Worm (Caenorhabditis elegans) whole organism, mixed stage, embryonic: Measurements from ENCODE around the gene pfd-2.

ENCODE experiments used
- M03D4.4 ChIP-seq: sonication (generic microtip); optimal IDR thresholded peaks from 2 replicates; lab custom pipeline; 2017; ENCODE audit warnings: mild to moderate bottlenecking, missing genetic modification characterization, missing compliant biosample characterization
- bed-3 ChIP-seq: fragments of 200-800 bp; sonication (Bioruptor generic); optimal IDR thresholded peaks from 3 replicates; lab custom pipeline; 2018; ENCODE audit warnings: mild to moderate bottlenecking, missing genetic modification characterization, moderate library complexity, missing compliant biosample characterization
- blmp-1 ChIP-seq: fragments of 150-350 bp; optimal IDR thresholded peaks from 2 replicates; lab custom pipeline; 2014; ENCODE audit warnings: missing biosample characterization, missing genetic modification characterization
- ceh-39 ChIP-seq: fragments of 150-350 bp; optimal IDR thresholded peaks from 2 replicates; lab custom pipeline; 2014; ENCODE audit warnings: missing biosample characterization, missing genetic modification characterization
- ceh-43 ChIP-seq: fragments of 200-800 bp; sonication (Bioruptor generic); optimal IDR thresholded peaks from 2 replicates; lab custom pipeline; 2018; ENCODE audit warnings: mild to moderate bottlenecking, missing genetic modification characterization, moderate library complexity, missing compliant biosample characterization
- ceh-83 ChIP-seq: fragments of 200-800 bp; sonication (Bioruptor generic); optimal IDR thresholded peaks from 2 replicates; lab custom pipeline; 2018; ENCODE audit warnings: mild to moderate bottlenecking, missing genetic modification characterization, missing compliant biosample characterization
- ces-1 ChIP-seq: fragments of 150-350 bp; optimal IDR thresholded peaks from 2 replicates; lab custom pipeline; 2014; ENCODE audit warnings: missing biosample characterization, missing genetic modification reagents, missing genetic modification characterization
- cnd-1 ChIP-seq: fragments of 200-800 bp; sonication (Bioruptor generic); optimal IDR thresholded peaks from 2 replicates; lab custom pipeline; 2018; ENCODE audit warnings: mild to moderate bottlenecking, missing genetic modification characterization, missing compliant biosample characterization
- elt-1 ChIP-seq: sonication (generic microtip); optimal IDR thresholded peaks from 2 replicates; lab custom pipeline; 2017; ENCODE audit warnings: missing genetic modification characterization, mild to moderate bottlenecking, missing compliant biosample characterization, antibody characterized with exemption, moderate library complexity, borderline replicate concordance; ENCODE audit not compliant: insufficient read depth
- elt-3 ChIP-seq: fragments of 150-350 bp; optimal IDR thresholded peaks from 2 replicates; lab custom pipeline; 2014; ENCODE audit warnings: missing biosample characterization, missing genetic modification characterization
- flh-1 ChIP-seq: fragments of 200-800 bp; sonication (Bioruptor generic); optimal IDR thresholded peaks from 2 replicates; lab custom pipeline; 2018; ENCODE audit warnings: mild to moderate bottlenecking, missing genetic modification characterization, moderate library complexity, missing compliant biosample characterization
- hlh-1 ChIP-seq: fragments of 150-350 bp; optimal IDR thresholded peaks from 2 replicates; lab custom pipeline; 2014; ENCODE audit warnings: missing biosample characterization, missing genetic modification reagents, missing genetic modification characterization
- lin-13 ChIP-seq: fragments of 150-350 bp; optimal IDR thresholded peaks from 2 replicates; lab custom pipeline; 2014; ENCODE audit warnings: missing biosample characterization, missing genetic modification characterization
- lin-32 ChIP-seq: fragments of 200-800 bp; sonication (Bioruptor generic); optimal IDR thresholded peaks from 2 replicates; lab custom pipeline; 2018; ENCODE audit warnings: mild to moderate bottlenecking, missing genetic modification characterization, missing compliant biosample characterization
- lsy-2 ChIP-seq: fragments of 150-350 bp; optimal IDR thresholded peaks from 2 replicates; lab custom pipeline; 2014; ENCODE audit warnings: missing biosample characterization, missing genetic modification characterization
- mab-5 ChIP-seq: fragments of 150-350 bp; optimal IDR thresholded peaks from 2 replicates; lab custom pipeline; 2014; ENCODE audit warnings: missing biosample characterization, missing genetic modification characterization
- mep-1 ChIP-seq: fragments of 150-350 bp; optimal IDR thresholded peaks from 2 replicates; lab custom pipeline; 2017; ENCODE audit warnings: missing biosample characterization, missing genetic modification reagents, missing genetic modification characterization, inconsistent platforms
- mls-2 ChIP-seq: sonication (generic microtip); optimal IDR thresholded peaks from 2 replicates; lab custom pipeline; 2016; ENCODE audit warnings: mild to moderate bottlenecking, missing genetic modification characterization, moderate library complexity, missing compliant biosample characterization
- nhr-12 ChIP-seq: fragments of 150-350 bp; optimal IDR thresholded peaks from 2 replicates; lab custom pipeline; 2014; ENCODE audit warnings: missing biosample characterization, missing genetic modification characterization
- nhr-2 ChIP-seq: fragments of 150-350 bp; optimal IDR thresholded peaks from 2 replicates; lab custom pipeline; 2014; ENCODE audit warnings: missing biosample characterization, missing genetic modification characterization
- nhr-237 ChIP-seq: fragments of 150-350 bp; optimal IDR thresholded peaks from 2 replicates; lab custom pipeline; 2014; ENCODE audit warnings: missing biosample characterization, missing genetic modification characterization
- nhr-28 ChIP-seq: fragments of 150-350 bp; optimal IDR thresholded peaks from 2 replicates; lab custom pipeline; 2014; ENCODE audit warnings: missing biosample characterization, missing genetic modification characterization
- nhr-76 ChIP-seq: sonication (generic microtip); optimal IDR thresholded peaks from 2 replicates; lab custom pipeline; 2017; ENCODE audit warnings: missing biosample characterization, missing genetic modification characterization
- pha-4 ChIP-seq: fragments of 150-350 bp; optimal IDR thresholded peaks from 2 replicates; lab custom pipeline; 2018; ENCODE audit warnings: missing biosample characterization, missing genetic modification reagents, missing genetic modification characterization
- sem-2 ChIP-seq: fragments of 200-800 bp; sonication (Bioruptor generic); optimal IDR thresholded peaks from 2 replicates; lab custom pipeline; 2018; ENCODE audit warnings: mild to moderate bottlenecking, missing genetic modification characterization, missing compliant biosample characterization
- snpc-4 ChIP-seq: fragments of 150-350 bp; optimal IDR thresholded peaks from 2 replicates; lab custom pipeline; 2014; ENCODE audit warnings: missing biosample characterization, missing genetic modification characterization
- sptf-1 ChIP-seq: sonication (generic microtip); optimal IDR thresholded peaks from 2 replicates; lab custom pipeline; 2017; ENCODE audit warnings: mild to moderate bottlenecking, missing genetic modification characterization, moderate library complexity, missing compliant biosample characterization
- unc-120 ChIP-seq: sonication (generic microtip); optimal IDR thresholded peaks from 2 replicates; lab custom pipeline; 2017; ENCODE audit warnings: missing genetic modification characterization, missing compliant biosample characterization; ENCODE audit not compliant: poor library complexity, severe bottlenecking
- unc-39 ChIP-seq: fragments of 150-350 bp; optimal IDR thresholded peaks from 2 replicates; lab custom pipeline; 2014; ENCODE audit warnings: missing biosample characterization, missing genetic modification characterization
- unc-62 ChIP-seq: fragments of 150-350 bp; optimal IDR thresholded peaks from 2 replicates; lab custom pipeline; 2014; ENCODE audit warnings: missing biosample characterization, missing genetic modification reagents, missing genetic modification characterization
- zip-8 ChIP-seq: fragments of 150-350 bp; optimal IDR thresholded peaks from 2 replicates; lab custom pipeline; 2014; ENCODE audit warnings: missing biosample characterization, missing genetic modification characterization
- ztf-11 ChIP-seq: fragments of 150-350 bp; optimal IDR thresholded peaks from 2 replicates; lab custom pipeline; 2014; ENCODE audit warnings: missing biosample characterization, missing genetic modification characterization

pfd-2 gene

DNA sequence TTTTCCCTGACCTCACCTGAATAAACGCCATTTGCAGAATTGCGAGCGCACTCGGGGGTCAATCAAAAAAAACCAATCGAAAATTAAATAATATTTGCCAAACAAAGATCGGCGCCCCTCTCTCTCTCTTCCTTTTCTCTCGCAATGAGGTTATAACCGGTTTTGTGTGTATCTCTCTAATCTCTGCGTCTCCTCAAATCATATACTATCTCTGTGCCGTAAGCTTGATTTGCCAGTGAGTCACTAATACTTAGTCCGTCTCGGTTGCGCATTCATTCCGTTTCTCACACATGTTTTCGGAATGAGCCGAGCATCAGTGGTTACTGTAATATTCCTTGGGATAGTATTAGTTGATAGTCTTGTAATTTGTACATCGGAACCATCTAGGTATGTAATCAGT lies 35.6 kb downstream of the pfd-2 start:
- TF ChIP-seq ces-1 (GFP tag; lab: Kevin White, UChicago) (no peak), lin-13 (tag; lab: Kevin White, UChicago) (no peak), elt-1 (tag; lab: Kevin White, UChicago) (no peak), pha-4 (no peak)

DNA sequence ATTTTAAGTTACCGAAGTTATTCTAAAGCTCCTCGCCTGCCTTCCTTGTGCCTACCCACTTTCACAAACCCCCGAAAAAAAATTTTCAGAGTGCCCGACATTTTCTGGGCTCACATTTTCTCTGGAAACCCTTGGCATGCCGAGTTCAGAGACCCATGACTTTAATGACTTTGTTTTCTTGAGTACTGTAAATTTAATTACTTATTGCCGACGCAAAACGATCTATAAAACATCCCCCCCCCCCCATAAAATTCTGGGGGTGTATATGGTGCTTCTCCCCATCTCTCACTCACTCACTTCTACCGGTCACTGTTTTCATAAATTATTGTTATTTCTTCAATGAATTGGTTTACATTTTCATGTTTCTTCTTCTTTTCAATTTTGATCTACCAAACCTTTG lies 41.4 kb downstream of the pfd-2 start, which contains the start of gene try-9:
try-9 (plus strand) TSS at position 301 of the 400 bp plus-strand sequence.
- TF ChIP-seq ceh-43 (GFP tag; lab: Kevin White, UChicago): no peak
- no peak for TF ChIP-seq nhr-237 (tag; lab: Kevin White, UChicago)
- no peak for TF ChIP-seq unc-39
- no peak for TF ChIP-seq elt-1 (tag; lab: Kevin White, UChicago)
- no peak for TF ChIP-seq M03D4.4 (tag; lab: Kevin White, UChicago)
- no peak for TF ChIP-seq ceh-83 (GFP tag; lab: Kevin White, UChicago)
- TF ChIP-seq lsy-2 (tag; lab: Kevin White, UChicago): no peak
- no peak for TF ChIP-seq sem-2 (GFP tag; lab: Kevin White, UChicago)
- TF ChIP-seq snpc-4: no peak
- TF ChIP-seq mep-1 (tag; lab: Kevin White, UChicago): no peak

DNA sequence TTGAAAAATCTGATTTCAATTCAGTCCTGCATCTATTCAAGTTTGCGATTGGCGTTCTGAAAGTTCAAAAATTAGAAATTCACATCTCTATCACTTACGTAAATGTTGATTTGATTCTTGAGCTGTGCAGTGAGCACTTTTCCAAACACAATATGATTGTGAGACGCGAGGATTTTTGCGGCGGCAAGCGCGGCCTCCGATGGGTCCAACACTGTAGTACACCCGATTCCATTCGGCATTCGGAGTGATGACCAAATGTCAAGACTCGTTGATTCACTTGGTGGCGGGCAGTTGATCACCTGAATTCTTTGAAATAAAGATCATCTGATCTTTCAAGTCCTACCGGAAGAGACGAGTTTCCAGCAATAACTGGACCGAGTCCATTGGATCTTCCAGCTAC lies 43.2 kb downstream of the pfd-2 start:
- TF ChIP-seq elt-3 (tag; lab: Kevin White, UChicago) (no peak), nhr-76 (tag; lab: Kevin White, UChicago) (no peak), mls-2 (tag; lab: Kevin White, UChicago) (no peak), nhr-2 (tag; lab: Kevin White, UChicago) (no peak), cnd-1 (no peak), lsy-2 (tag; lab: Kevin White, UChicago) (no peak), mab-5 (tag; lab: Kevin White, UChicago) (no peak), sem-2 (GFP tag; lab: Kevin White, UChicago) (no peak), blmp-1 (tag; lab: Kevin White, UChicago) (no peak), lin-32 (GFP tag; lab: Kevin White, UChicago) (no peak), unc-62 (GFP tag; lab: Kevin White, UChicago) (no peak), bed-3 (GFP tag; lab: Kevin White, UChicago) (no peak), unc-39 (no peak), mep-1 (tag; lab: Kevin White, UChicago) (no peak), elt-1 (tag; lab: Kevin White, UChicago) (no peak), ztf-11 (no peak), sptf-1 (tag; lab: Kevin White, UChicago) (no peak), ceh-39 (tag; lab: Kevin White, UChicago) (no peak), nhr-28 (tag; lab: Kevin White, UChicago) (no peak), hlh-1 (no peak)

DNA sequence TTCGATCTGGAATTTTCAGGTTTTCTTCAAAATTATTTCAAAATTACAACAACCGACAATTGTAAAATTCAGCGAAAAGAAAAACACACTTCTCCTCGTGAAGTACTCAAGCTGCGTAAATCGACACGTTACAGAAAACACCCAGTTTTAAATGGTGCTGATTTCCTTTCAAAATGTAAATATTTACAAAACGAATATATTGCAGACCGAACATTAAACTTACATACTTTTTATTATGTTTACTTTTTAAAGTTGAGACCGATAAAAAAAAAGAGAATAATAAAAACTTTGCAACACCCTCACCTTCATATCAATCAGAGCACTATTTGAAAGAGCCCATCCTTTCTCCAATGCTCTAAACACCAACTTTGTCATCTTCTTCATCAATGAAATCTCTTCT lies 44.3 kb downstream of the pfd-2 start:
- TF ChIP-seq ces-1 (GFP tag; lab: Kevin White, UChicago) (no peak), M03D4.4 (tag; lab: Kevin White, UChicago) (no peak), bed-3 (GFP tag; lab: Kevin White, UChicago) (no peak), flh-1 (GFP tag; lab: Kevin White, UChicago) (no peak), nhr-2 (tag; lab: Kevin White, UChicago) (no peak), cnd-1 (no peak), nhr-12 (no peak), mls-2 (tag; lab: Kevin White, UChicago) (no peak), hlh-1 (no peak), ceh-83 (GFP tag; lab: Kevin White, UChicago) (no peak), unc-120 (tag; lab: Kevin White, UChicago) (no peak), sem-2 (GFP tag; lab: Kevin White, UChicago) (no peak), pha-4 (no peak), elt-3 (tag; lab: Kevin White, UChicago) (no peak), elt-1 (tag; lab: Kevin White, UChicago) (no peak), ceh-43 (GFP tag; lab: Kevin White, UChicago) (no peak), mep-1 (tag; lab: Kevin White, UChicago) (no peak), lsy-2 (tag; lab: Kevin White, UChicago) (no peak), unc-39 (no peak)

DNA sequence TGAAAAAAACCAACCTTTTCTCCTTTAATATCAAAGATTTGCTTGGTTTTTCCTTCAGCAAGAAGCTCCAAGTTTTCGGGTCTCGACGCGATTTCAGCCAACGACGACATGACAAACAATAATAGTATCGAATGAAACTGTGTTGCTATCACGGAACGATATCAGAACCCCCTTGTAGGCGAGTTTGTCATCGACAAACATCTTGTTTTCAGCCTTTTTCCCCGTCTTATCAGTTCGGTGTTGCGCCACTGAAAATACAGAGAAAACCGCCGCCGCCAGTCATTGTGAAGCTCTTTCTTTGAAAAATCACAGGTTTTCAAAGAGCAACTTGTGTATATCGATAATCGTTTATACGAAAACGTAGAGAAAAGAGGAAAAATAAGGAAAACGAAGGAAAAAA lies 45.9 kb downstream of the pfd-2 start, which contains the start of gene paic-1:
paic-1 (minus strand) TSS at position 120 of the 400 bp plus-strand sequence.
- TF ChIP-seq nhr-2 (tag; lab: Kevin White, UChicago): no peak
- no peak for TF ChIP-seq lin-32 (GFP tag; lab: Kevin White, UChicago)
- no peak for TF ChIP-seq ces-1 (GFP tag; lab: Kevin White, UChicago)
- no peak for TF ChIP-seq lin-13 (tag; lab: Kevin White, UChicago)
- no peak for TF ChIP-seq unc-39
- TF ChIP-seq unc-62 (GFP tag; lab: Kevin White, UChicago): no peak
- no peak for TF ChIP-seq ztf-11
- no peak for TF ChIP-seq mls-2 (tag; lab: Kevin White, UChicago)
- no peak for TF ChIP-seq mab-5 (tag; lab: Kevin White, UChicago)
- TF ChIP-seq lsy-2 (tag; lab: Kevin White, UChicago): no peak
- TF ChIP-seq hlh-1: no peak
- no peak for TF ChIP-seq zip-8 (tag; lab: Kevin White, UChicago)
- TF ChIP-seq elt-1 (tag; lab: Kevin White, UChicago): no peak
- no peak for TF ChIP-seq nhr-12
- no peak for TF ChIP-seq sem-2 (GFP tag; lab: Kevin White, UChicago)
- TF ChIP-seq ceh-39 (tag; lab: Kevin White, UChicago): no peak
- TF ChIP-seq, all 35 proteins: peak for 0
